Worm (Caenorhabditis elegans) whole organism, L1 larva: ENCODE results near the gene rsp-4.

Source experiments
- C04F5.9 ChIP-seq: sonication (generic microtip); optimal IDR thresholded peaks from 2 replicates; lab custom pipeline; 2016; ENCODE audit warnings: missing genetic modification characterization, missing compliant biosample characterization
- C16A3.4 ChIP-seq: fragments of 150-350 bp; optimal IDR thresholded peaks from 2 replicates; lab custom pipeline; 2014; ENCODE audit warnings: missing biosample characterization, missing genetic modification characterization
- alr-1 ChIP-seq: fragments of 200-800 bp; sonication (Bioruptor generic); optimal IDR thresholded peaks from 2 replicates; lab custom pipeline; 2018; ENCODE audit warnings: borderline replicate concordance, mild to moderate bottlenecking, missing genetic modification characterization, missing compliant biosample characterization
- ama-1 ChIP-seq: fragments of 150-350 bp; optimal IDR thresholded peaks from 2 replicates; lab custom pipeline; 2014
- blmp-1 ChIP-seq: fragments of 150-350 bp; optimal IDR thresholded peaks from 2 replicates; lab custom pipeline; 2014; ENCODE audit warnings: missing biosample characterization, missing genetic modification characterization
- ceh-63 ChIP-seq: fragments of 200-800 bp; sonication (Bioruptor generic); optimal IDR thresholded peaks from 2 replicates; lab custom pipeline; 2018; ENCODE audit warnings: mild to moderate bottlenecking, missing genetic modification characterization, missing compliant biosample characterization
- ceh-82 ChIP-seq, 3 experiments: fragments of 150-350 bp in 1 of 3; sonication (generic microtip) in 2 of 3; optimal IDR thresholded peaks; 2 replicates each; lab custom pipeline; 2014 to 2017; ENCODE audit warnings: missing biosample characterization in 3 of 3, missing genetic modification characterization in 3 of 3
- ceh-90 ChIP-seq: sonication (generic microtip); optimal IDR thresholded peaks from 2 replicates; lab custom pipeline; 2016; ENCODE audit warnings: missing genetic modification characterization, missing compliant biosample characterization
- dpl-1 ChIP-seq, 3 experiments: fragments of 150-350 bp in 2 of 3; sonication (generic microtip) in 1 of 3; optimal IDR thresholded peaks; 2 replicates each; lab custom pipeline; 2014 to 2017; ENCODE audit warnings: missing biosample characterization in 3 of 3, missing genetic modification characterization in 3 of 3, missing genetic modification reagents in 3 of 3
- dsc-1 ChIP-seq: sonication (generic microtip); optimal IDR thresholded peaks from 2 replicates; lab custom pipeline; 2016; ENCODE audit warnings: mild to moderate bottlenecking, missing genetic modification characterization, missing compliant biosample characterization
- ets-5 ChIP-seq: fragments of 200-800 bp; sonication (Bioruptor generic); IDR thresholded peaks from 2 replicates; pipeline ENCODE4 v1.3.6; 2022; ENCODE audit warnings: missing genetic modification characterization, missing compliant biosample characterization
- fkh-4 ChIP-seq: sonication (generic microtip); optimal IDR thresholded peaks from 2 replicates; lab custom pipeline; 2016; ENCODE audit warnings: missing compliant biosample characterization, missing genetic modification characterization, borderline replicate concordance
- fos-1 ChIP-seq: fragments of 150-350 bp; optimal IDR thresholded peaks from 2 replicates; lab custom pipeline; 2014; ENCODE audit warnings: missing biosample characterization, missing genetic modification characterization
- hlh-4 ChIP-seq: sonication (generic microtip); optimal IDR thresholded peaks from 2 replicates; lab custom pipeline; 2016; ENCODE audit warnings: mild to moderate bottlenecking, missing genetic modification characterization, missing compliant biosample characterization
- isw-1 ChIP-seq: fragments of 200-800 bp; sonication (Bioruptor generic); IDR thresholded peaks from 2 replicates; pipeline ENCODE4 v1.3.6; 2022; ENCODE audit warnings: missing genetic modification characterization, missing compliant biosample characterization
- jun-1 ChIP-seq: fragments of 150-350 bp; optimal IDR thresholded peaks from 2 replicates; lab custom pipeline; 2014; ENCODE audit warnings: missing biosample characterization, missing genetic modification reagents, missing genetic modification characterization
- lin-13 ChIP-seq: fragments of 150-350 bp; optimal IDR thresholded peaks from 2 replicates; lab custom pipeline; 2014; ENCODE audit warnings: missing biosample characterization, missing genetic modification reagents, missing genetic modification characterization
- lin-14 ChIP-seq: fragments of 200-800 bp; sonication (Bioruptor generic); optimal IDR thresholded peaks from 2 replicates; lab custom pipeline; 2018; ENCODE audit warnings: mild to moderate bottlenecking, missing genetic modification characterization, moderate library complexity, missing compliant biosample characterization
- lin-15B ChIP-seq: fragments of 150-350 bp; sonication (generic microtip); optimal IDR thresholded peaks from 3 replicates; lab custom pipeline; 2014; ENCODE audit warnings: missing biosample characterization, missing genetic modification characterization
- lir-3 ChIP-seq: sonication (generic microtip); optimal IDR thresholded peaks from 2 replicates; lab custom pipeline; 2016; ENCODE audit warnings: mild to moderate bottlenecking, missing genetic modification characterization, moderate library complexity, missing compliant biosample characterization; ENCODE audit not compliant: poor library complexity
- lsy-2 ChIP-seq, 2 experiments: fragments of 150-350 bp; optimal IDR thresholded peaks; 2 replicates each; lab custom pipeline; 2014; ENCODE audit warnings: missing biosample characterization in 2 of 2, missing genetic modification characterization in 2 of 2
- mdl-1 ChIP-seq, 2 experiments: fragments of 150-350 bp; optimal IDR thresholded peaks; 2 replicates each; lab custom pipeline; 2014 to 2017; ENCODE audit warnings: missing biosample characterization in 2 of 2, missing genetic modification characterization in 2 of 2, inconsistent platforms in 1 of 2
- mef-2 ChIP-seq: fragments of 150-350 bp; optimal IDR thresholded peaks from 2 replicates; lab custom pipeline; 2014; ENCODE audit warnings: missing biosample characterization, missing genetic modification characterization
- nhr-11 ChIP-seq: fragments of 150-350 bp; optimal IDR thresholded peaks from 2 replicates; lab custom pipeline; 2014; ENCODE audit warnings: missing biosample characterization, missing genetic modification characterization
- nhr-12 ChIP-seq: sonication (generic microtip); optimal IDR thresholded peaks from 2 replicates; lab custom pipeline; 2017; ENCODE audit warnings: missing biosample characterization, missing genetic modification characterization
- nhr-28 ChIP-seq: fragments of 150-350 bp; optimal IDR thresholded peaks from 2 replicates; lab custom pipeline; 2014; ENCODE audit warnings: missing biosample characterization, missing genetic modification characterization
- nhr-76 ChIP-seq: sonication (generic microtip); optimal IDR thresholded peaks from 2 replicates; lab custom pipeline; 2017; ENCODE audit warnings: missing biosample characterization, missing genetic modification characterization
- nhr-85 ChIP-seq: sonication (generic microtip); peaks from one replicate; lab custom pipeline; 2016; ENCODE audit warnings: missing genetic modification characterization, inconsistent platforms, missing compliant biosample characterization
- pag-3 ChIP-seq: sonication (generic microtip); optimal IDR thresholded peaks from 2 replicates; lab custom pipeline; 2017; ENCODE audit warnings: missing genetic modification characterization, mild to moderate bottlenecking, missing compliant biosample characterization, antibody characterized with exemption, borderline replicate concordance; ENCODE audit not compliant: insufficient read depth
- pqm-1 ChIP-seq: sonication (generic microtip); optimal IDR thresholded peaks from 3 replicates; lab custom pipeline; 2017; ENCODE audit warnings: missing biosample characterization, missing genetic modification characterization
- rnt-1 ChIP-seq: sonication (generic microtip); optimal IDR thresholded peaks from 2 replicates; lab custom pipeline; 2016; ENCODE audit warnings: mild to moderate bottlenecking, missing genetic modification characterization, moderate library complexity, missing compliant biosample characterization
- snpc-4 ChIP-seq: fragments of 150-350 bp; optimal IDR thresholded peaks from 2 replicates; lab custom pipeline; 2014; ENCODE audit warnings: missing biosample characterization, missing genetic modification characterization
- sptf-1 ChIP-seq: fragments of 150-350 bp; optimal IDR thresholded peaks from 2 replicates; lab custom pipeline; 2014; ENCODE audit warnings: missing biosample characterization, missing genetic modification characterization
- sup-37 ChIP-seq: fragments of 200-800 bp; sonication (Bioruptor generic); optimal IDR thresholded peaks from 2 replicates; lab custom pipeline; 2018; ENCODE audit warnings: mild to moderate bottlenecking, missing genetic modification characterization, missing compliant biosample characterization
- tbx-2 ChIP-seq: sonication (generic microtip); optimal IDR thresholded peaks from 2 replicates; lab custom pipeline; 2016; ENCODE audit warnings: missing genetic modification characterization, missing compliant biosample characterization
- unc-130 ChIP-seq: fragments of 150-350 bp; optimal IDR thresholded peaks from 2 replicates; lab custom pipeline; 2017; ENCODE audit warnings: missing biosample characterization, missing genetic modification characterization, inconsistent platforms
- unc-98 ChIP-seq: fragments of 200-800 bp; sonication (Bioruptor generic); IDR thresholded peaks from 2 replicates; pipeline ENCODE4 v1.3.6; 2022; ENCODE audit warnings: missing genetic modification characterization, missing compliant biosample characterization
- xbp-1 ChIP-seq: sonication (generic microtip); optimal IDR thresholded peaks from 2 replicates; lab custom pipeline; 2016; ENCODE audit warnings: missing genetic modification characterization, missing compliant biosample characterization

Gene rsp-4

DNA sequence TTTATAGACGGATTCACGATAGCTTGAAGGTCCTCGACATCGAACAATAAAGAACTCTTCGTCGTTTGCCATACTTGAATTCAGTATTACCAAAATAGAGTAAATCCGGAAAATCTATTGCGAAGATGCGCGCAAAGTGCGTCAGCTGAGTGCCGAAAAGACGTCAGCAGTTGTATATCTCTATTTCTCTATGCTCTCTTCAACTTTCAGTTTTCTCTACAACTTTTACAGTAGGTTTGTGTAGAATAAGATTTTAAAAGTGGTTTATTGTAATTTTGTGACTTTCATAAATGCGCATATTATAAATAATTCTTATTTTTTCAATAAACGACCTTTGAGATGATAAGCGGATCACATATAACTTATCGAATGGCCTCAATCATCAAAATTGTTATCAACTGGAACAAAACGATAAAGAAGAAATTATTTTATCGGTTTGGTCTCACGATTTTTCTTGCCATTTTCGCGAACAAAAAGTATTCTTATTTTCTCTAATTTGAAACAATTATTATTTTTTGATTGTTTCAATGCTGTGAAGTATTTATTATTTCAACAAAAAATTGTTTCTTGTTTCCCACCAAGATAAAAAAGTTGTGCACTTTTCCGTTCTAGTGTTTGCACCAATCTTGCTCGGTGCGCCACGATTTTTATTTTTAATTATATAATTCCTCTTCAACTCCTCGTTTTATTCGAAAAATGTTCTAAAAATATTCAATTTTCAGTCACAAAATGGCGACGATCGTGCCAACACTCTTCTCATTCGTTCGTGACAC lies 15.2 kb downstream of the rsp-4 start, which contains the start of the genes agt-2 and F09E5.3 (continued):
- TF ChIP-seq unc-98 (GFP tag; lab: Robert Waterston, UW), result no peak
- no peak for TF ChIP-seq nhr-76 (tag; lab: Kevin White, UChicago)
- TF ChIP-seq nhr-28 (tag; lab: Kevin White, UChicago), result no peak
- TF ChIP-seq sup-37 (GFP tag; lab: Kevin White, UChicago), result peak; percentile 79
- peak; percentile 82 for TF ChIP-seq lin-15B (tag; lab: Kevin White, UChicago)
- TF ChIP-seq lin-13 (GFP tag; lab: Kevin White, UChicago), result peak; percentile 88
- TF ChIP-seq dpl-1 (GFP tag; optimal IDR thresholded peaks at IDR 0.05; lab: Kevin White, UChicago), result peak; percentile 88 to 91 (median 90)
- peak; percentile 95 to 97 for TF ChIP-seq lsy-2 (tag; optimal IDR thresholded peaks at IDR 0.05; lab: Kevin White, UChicago)
- TF ChIP-seq snpc-4 (tag; lab: Kevin White, UChicago), result peak; percentile 89
- no peak for TF ChIP-seq nhr-12 (tag; lab: Kevin White, UChicago)

DNA sequence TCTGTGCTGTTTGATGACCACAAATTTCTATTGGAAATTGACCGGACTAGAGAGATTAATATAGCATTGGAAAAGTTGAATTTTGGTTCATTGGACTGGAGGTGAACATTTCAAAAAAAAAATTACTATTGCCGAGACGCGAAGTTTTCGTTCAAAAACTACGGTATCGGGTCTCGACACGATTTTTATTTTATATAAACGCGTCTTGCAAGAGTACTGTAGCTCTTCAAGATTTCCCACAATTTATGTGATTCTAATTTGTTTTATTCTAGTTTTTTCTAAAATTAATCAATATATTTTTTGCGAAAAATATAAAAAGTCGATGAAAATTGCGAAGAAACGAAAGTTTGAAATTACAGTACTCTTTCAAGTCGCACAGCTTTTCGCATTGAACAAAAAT lies 18.0 kb downstream of the rsp-4 start, which contains the start of gene F09E5.12:
Gene F09E5.12, minus strand, starts transcription at position 101 of the 400 bp plus-strand sequence.
- no peak for TF ChIP-seq blmp-1
- TF ChIP-seq ceh-90, result no peak
- TF ChIP-seq fkh-4, result no peak
- TF ChIP-seq mdl-1 (tag; optimal IDR thresholded peaks at IDR 0.05; lab: Kevin White, UChicago), result no peak
- TF ChIP-seq dsc-1 (tag; lab: Kevin White, UChicago), result no peak
- no peak for TF ChIP-seq lir-3
- TF ChIP-seq nhr-76 (tag; lab: Kevin White, UChicago), result no peak

DNA sequence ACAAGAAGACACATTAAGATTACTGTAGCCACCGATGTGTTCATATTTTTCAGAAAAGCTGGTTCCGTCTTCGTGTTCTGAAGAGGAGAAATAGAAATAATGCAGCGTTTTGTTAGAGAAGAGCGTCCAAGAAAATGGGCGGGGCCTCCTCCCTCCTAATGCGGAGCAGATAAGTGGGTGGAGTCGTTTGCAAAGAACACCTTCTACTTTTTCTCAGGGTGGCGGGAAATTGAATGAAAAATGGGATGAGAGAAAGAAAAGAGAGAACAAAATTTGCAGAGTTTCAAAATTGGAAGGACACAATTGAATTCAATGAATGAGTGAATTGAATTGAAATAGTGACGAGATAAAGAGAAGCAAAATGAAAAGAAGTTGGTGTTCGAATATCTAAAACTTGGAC lies 23.0 kb downstream of the rsp-4 start, which contains the start of gene F09E5.16:
Gene F09E5.16, minus strand, starts transcription at position 101 of the 400 bp plus-strand sequence.
- TF ChIP-seq mef-2 (no peak), lin-14 (GFP tag; lab: Kevin White, UChicago) (peak; percentile 9)

DNA sequence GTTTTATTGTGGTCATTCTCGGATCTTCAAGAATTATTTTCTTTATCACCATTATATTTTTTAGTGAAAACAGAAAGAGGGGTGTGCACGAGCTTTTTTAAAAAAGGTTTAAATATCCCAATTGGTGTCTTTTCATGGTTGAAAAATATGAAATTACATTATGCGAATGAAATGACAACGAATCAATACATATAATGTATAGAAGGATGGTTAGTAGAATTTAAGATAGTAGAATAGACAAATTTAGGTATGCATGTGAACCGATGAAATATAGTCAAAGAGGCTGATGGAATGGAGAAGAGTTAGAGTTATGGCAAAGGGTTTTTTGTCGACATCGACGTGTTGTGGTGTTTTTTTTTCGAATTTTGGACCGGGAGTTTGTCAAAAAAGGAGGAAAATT lies 24.1 kb downstream of the rsp-4 start:
- TF ChIP-seq sptf-1 (tag; lab: Kevin White, UChicago) (no peak), rnt-1 (tag; lab: Kevin White, UChicago) (no peak), C16A3.4 (tag; lab: Kevin White, UChicago) (no peak), nhr-76 (tag; lab: Kevin White, UChicago) (no peak), tbx-2 (no peak), lin-13 (GFP tag; lab: Kevin White, UChicago) (no peak), xbp-1 (no peak), ama-1 (lab: Kevin White, UChicago) (no peak), lsy-2 (tag; optimal IDR thresholded peaks at IDR 0.05; lab: Kevin White, UChicago) (no peak), ceh-90 (no peak), fos-1 (tag; lab: Kevin White, UChicago) (no peak), unc-130 (tag; lab: Kevin White, UChicago) (no peak), nhr-11 (tag; lab: Kevin White, UChicago) (no peak), C04F5.9 (tag; lab: Kevin White, UChicago) (no peak), nhr-85 (tag; lab: Kevin White, UChicago) (no peak)

DNA sequence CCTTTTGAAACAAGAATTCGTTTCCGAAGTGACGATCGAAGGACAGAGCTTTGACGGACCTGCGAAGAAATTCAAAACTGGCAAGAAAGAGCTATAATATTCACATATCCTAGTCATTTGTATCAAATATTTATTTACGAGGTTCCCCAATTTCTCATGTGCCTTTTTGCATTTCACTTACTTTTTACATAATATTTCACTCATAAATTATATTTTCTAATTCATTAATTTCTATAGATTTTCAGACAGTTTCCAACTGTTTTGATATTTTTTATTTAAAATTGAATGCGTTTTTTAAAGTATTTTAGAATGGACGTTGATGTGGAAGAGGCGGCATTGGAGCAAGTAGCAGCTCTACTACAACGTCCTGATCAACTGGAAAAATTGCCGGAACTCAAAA lies 29.4 kb downstream of the rsp-4 start, which contains the start of gene sec-6:
Gene sec-6, plus strand, starts transcription at position 301 of the 400 bp plus-strand sequence.
- no peak for TF ChIP-seq mef-2
- TF ChIP-seq lir-3, result no peak
- no peak for TF ChIP-seq alr-1 (tag; lab: Kevin White, UChicago)
- TF ChIP-seq ets-5 (GFP tag; lab: Robert Waterston, UW), result no peak
- no peak for TF ChIP-seq pag-3 (tag; lab: Kevin White, UChicago)
- TF ChIP-seq nhr-28 (tag; lab: Kevin White, UChicago), result no peak
- TF ChIP-seq pqm-1, result no peak
- no peak for TF ChIP-seq isw-1 (GFP tag; lab: Robert Waterston, UW)
- no peak for TF ChIP-seq hlh-4 (tag; lab: Kevin White, UChicago)
- no peak for TF ChIP-seq tbx-2
- no peak for TF ChIP-seq dpl-1 (GFP tag; optimal IDR thresholded peaks at IDR 0.05; lab: Kevin White, UChicago)
- no peak for TF ChIP-seq C16A3.4 (tag; lab: Kevin White, UChicago)
- TF ChIP-seq ceh-63, result no peak
- TF ChIP-seq lin-14 (GFP tag; lab: Kevin White, UChicago), result no peak
- TF ChIP-seq unc-98 (GFP tag; lab: Robert Waterston, UW), result no peak
- TF ChIP-seq xbp-1, result no peak
- no peak for TF ChIP-seq ceh-90
- TF ChIP-seq dsc-1 (tag; lab: Kevin White, UChicago), result no peak
- TF ChIP-seq ceh-82 (tag; optimal IDR thresholded peaks at IDR 0.05; lab: Kevin White, UChicago), result no peak
- TF ChIP-seq jun-1 (tag; lab: Kevin White, UChicago), result no peak
